Worm (Caenorhabditis elegans) whole organism, L3 larva: ENCODE results near the gene C24F3.2.

Experiments used
- R02D3.7 ChIP-seq: fragments of 150-350 bp; optimal IDR thresholded peaks from 2 replicates; lab custom pipeline; 2014; ENCODE audit warnings: missing biosample characterization, missing genetic modification characterization
- aly-2 ChIP-seq: fragments of 150-350 bp; optimal IDR thresholded peaks from 2 replicates; lab custom pipeline; 2014; ENCODE audit warnings: missing biosample characterization, missing genetic modification characterization
- ama-1 ChIP-seq: fragments of 150-350 bp; optimal IDR thresholded peaks from 2 replicates; lab custom pipeline; 2018
- ceh-16 ChIP-seq: sonication (generic microtip); optimal IDR thresholded peaks from 2 replicates; lab custom pipeline; 2017; ENCODE audit warnings: missing biosample characterization, missing genetic modification characterization
- ceh-82 ChIP-seq: fragments of 150-350 bp; optimal IDR thresholded peaks from 2 replicates; lab custom pipeline; 2014; ENCODE audit warnings: missing biosample characterization, missing genetic modification characterization
- ceh-9 ChIP-seq: sonication (generic microtip); optimal IDR thresholded peaks from 2 replicates; lab custom pipeline; 2018; ENCODE audit warnings: missing biosample characterization, missing genetic modification characterization
- elt-2 ChIP-seq: sonication (generic microtip); optimal IDR thresholded peaks from 2 replicates; lab custom pipeline; 2016; ENCODE audit warnings: missing genetic modification reagents, mild to moderate bottlenecking, missing genetic modification characterization, missing compliant biosample characterization
- elt-3 ChIP-seq, 3 experiments: fragments of 150-350 bp in 1 of 3; sonication (generic microtip) in 2 of 3; optimal IDR thresholded peaks; 2 replicates in 2 of 3; 4 replicates in 1 of 3; lab custom pipeline; 2014 to 2017; ENCODE audit warnings: missing biosample characterization in 3 of 3, missing genetic modification characterization in 3 of 3
- eor-1 ChIP-seq, 2 experiments: fragments of 150-350 bp; optimal IDR thresholded peaks; 2 replicates each; lab custom pipeline; 2014 to 2018; ENCODE audit warnings: missing biosample characterization in 2 of 2, missing genetic modification characterization in 2 of 2
- fkh-10 ChIP-seq: sonication (generic microtip); optimal IDR thresholded peaks from 2 replicates; lab custom pipeline; 2017; ENCODE audit warnings: missing biosample characterization, missing genetic modification reagents, missing genetic modification characterization
- fos-1 ChIP-seq: fragments of 150-350 bp; optimal IDR thresholded peaks from 2 replicates; lab custom pipeline; 2014; ENCODE audit warnings: missing biosample characterization, missing genetic modification characterization
- jun-1 ChIP-seq: fragments of 150-350 bp; optimal IDR thresholded peaks from 2 replicates; lab custom pipeline; 2014; ENCODE audit warnings: missing biosample characterization, missing genetic modification reagents, missing genetic modification characterization
- lin-39 ChIP-seq: fragments of 150-350 bp; optimal IDR thresholded peaks from 2 replicates; lab custom pipeline; 2018; ENCODE audit warnings: missing biosample characterization, missing genetic modification reagents, missing genetic modification characterization
- lsy-12 ChIP-seq: sonication (generic microtip); optimal IDR thresholded peaks from 2 replicates; lab custom pipeline; 2016; ENCODE audit warnings: mild to moderate bottlenecking, missing genetic modification characterization, missing compliant biosample characterization
- mdl-1 ChIP-seq: fragments of 150-350 bp; optimal IDR thresholded peaks from 2 replicates; lab custom pipeline; 2014; ENCODE audit warnings: missing biosample characterization, missing genetic modification characterization
- mml-1 ChIP-seq: fragments of 150-350 bp; sonication (generic microtip); optimal IDR thresholded peaks from 3 replicates; lab custom pipeline; 2014; ENCODE audit warnings: missing biosample characterization, missing genetic modification characterization
- nfya-1 ChIP-seq: sonication (generic microtip); optimal IDR thresholded peaks from 2 replicates; lab custom pipeline; 2017; ENCODE audit warnings: missing genetic modification characterization, mild to moderate bottlenecking, missing compliant biosample characterization, antibody characterized with exemption, moderate library complexity; ENCODE audit not compliant: insufficient read depth
- nhr-11 ChIP-seq: fragments of 150-350 bp; optimal IDR thresholded peaks from 2 replicates; lab custom pipeline; 2014; ENCODE audit warnings: missing biosample characterization, missing genetic modification characterization
- nhr-12 ChIP-seq: fragments of 150-350 bp; optimal IDR thresholded peaks from 2 replicates; lab custom pipeline; 2014; ENCODE audit warnings: missing biosample characterization, missing genetic modification characterization
- nhr-23 ChIP-seq: fragments of 150-350 bp; optimal IDR thresholded peaks from 2 replicates; lab custom pipeline; 2014; ENCODE audit warnings: missing biosample characterization, missing genetic modification reagents, missing genetic modification characterization
- nhr-237 ChIP-seq: fragments of 150-350 bp; optimal IDR thresholded peaks from 2 replicates; lab custom pipeline; 2014; ENCODE audit warnings: missing biosample characterization, missing genetic modification characterization
- nhr-25 ChIP-seq: sonication (generic microtip); optimal IDR thresholded peaks from 2 replicates; lab custom pipeline; 2017; ENCODE audit warnings: missing biosample characterization, missing genetic modification characterization
- nhr-28 ChIP-seq: fragments of 150-350 bp; optimal IDR thresholded peaks from 2 replicates; lab custom pipeline; 2014; ENCODE audit warnings: missing biosample characterization, missing genetic modification characterization
- nhr-43 ChIP-seq: sonication (generic microtip); optimal IDR thresholded peaks from 2 replicates; lab custom pipeline; 2016; ENCODE audit warnings: mild to moderate bottlenecking, missing genetic modification characterization, missing compliant biosample characterization; ENCODE audit not compliant: poor library complexity, severe bottlenecking
- nhr-67 ChIP-seq: fragments of 150-350 bp; optimal IDR thresholded peaks from 2 replicates; lab custom pipeline; 2014; ENCODE audit warnings: missing biosample characterization, missing genetic modification characterization
- nhr-77 ChIP-seq: fragments of 150-350 bp; optimal IDR thresholded peaks from 2 replicates; lab custom pipeline; 2014; ENCODE audit warnings: missing biosample characterization, missing genetic modification characterization
- pha-4 ChIP-seq: fragments of 150-350 bp; optimal IDR thresholded peaks from 2 replicates; lab custom pipeline; 2014; ENCODE audit warnings: missing biosample characterization, missing genetic modification reagents, missing genetic modification characterization
- pqm-1 ChIP-seq: fragments of 150-350 bp; optimal IDR thresholded peaks from 2 replicates; lab custom pipeline; 2017; ENCODE audit warnings: missing biosample characterization, missing genetic modification characterization, inconsistent platforms
- snpc-4 ChIP-seq: fragments of 150-350 bp; optimal IDR thresholded peaks from 2 replicates; lab custom pipeline; 2014; ENCODE audit warnings: missing biosample characterization, missing genetic modification characterization
- tbx-2 ChIP-seq: sonication (generic microtip); optimal IDR thresholded peaks from 2 replicates; lab custom pipeline; 2016; ENCODE audit warnings: mild to moderate bottlenecking, missing genetic modification characterization, missing compliant biosample characterization
- unc-62 ChIP-seq: fragments of 150-350 bp; sonication (generic microtip); optimal IDR thresholded peaks from 4 replicates; lab custom pipeline; 2014; ENCODE audit warnings: missing biosample characterization, missing genetic modification reagents, missing genetic modification characterization
- ztf-11 ChIP-seq: fragments of 150-350 bp; optimal IDR thresholded peaks from 2 replicates; lab custom pipeline; 2014; ENCODE audit warnings: missing biosample characterization, missing genetic modification characterization
- ztf-4 ChIP-seq: fragments of 150-350 bp; optimal IDR thresholded peaks from 2 replicates; lab custom pipeline; 2014; ENCODE audit warnings: missing biosample characterization, missing genetic modification characterization

C24F3.2 gene

ce11 chrIV:10242458-10243123, 20.3 kb downstream of the C24F3.2 start (continued):
- TF ChIP-seq unc-62 (GFP tag; lab: Kevin White, UChicago) = no peak
- TF ChIP-seq nhr-67 = no peak
- no peak for TF ChIP-seq ceh-82 (tag; lab: Kevin White, UChicago)
- TF ChIP-seq tbx-2 (tag; lab: Kevin White, UChicago) = no peak
- no peak for TF ChIP-seq nhr-11 (tag; lab: Kevin White, UChicago)
- no peak for TF ChIP-seq lsy-12 (tag; lab: Kevin White, UChicago)
- TF ChIP-seq mml-1 (tag; lab: Kevin White, UChicago) = no peak
- no peak for TF ChIP-seq nhr-237 (tag; lab: Kevin White, UChicago)
- TF ChIP-seq ztf-4 (tag; lab: Kevin White, UChicago) = no peak
- TF ChIP-seq aly-2 (tag; lab: Kevin White, UChicago) = no peak
- no peak for TF ChIP-seq snpc-4 (tag; lab: Kevin White, UChicago)
- no peak for TF ChIP-seq ztf-11
- TF ChIP-seq R02D3.7 (tag; lab: Kevin White, UChicago) = no peak

- TF ChIP-seq elt-2 (tag; lab: Kevin White, UChicago) = peak; percentile 92
- no peak for TF ChIP-seq aly-2 (tag; lab: Kevin White, UChicago)
- TF ChIP-seq mdl-1 = no peak
- no peak for TF ChIP-seq nhr-237 (tag; lab: Kevin White, UChicago)
- no peak for TF ChIP-seq ztf-11
- peak; percentile 88 for TF ChIP-seq pqm-1
- TF ChIP-seq elt-3 (tag; optimal IDR thresholded peaks at IDR 0.05; lab: Kevin White, UChicago) = peak in 1 of 3 experiments; percentile 85
- peak; percentile 19 for TF ChIP-seq pha-4
- TF ChIP-seq tbx-2 (tag; lab: Kevin White, UChicago) = no peak
- TF ChIP-seq jun-1 (tag; lab: Kevin White, UChicago) = peak; percentile 55
- no peak for TF ChIP-seq nhr-23 (tag; lab: Kevin White, UChicago)
Observed at ce11 chrIV:10243276-10243675, 20.9 kb downstream of the C24F3.2 start, which contains the start of gene tkt-1. tkt-1 (plus strand) TSS chrIV:10243612.

- TF ChIP-seq mdl-1 (no peak), eor-1 (tag; optimal IDR thresholded peaks at IDR 0.05; lab: Kevin White, UChicago) (no peak), ama-1 (lab: Kevin White, UChicago) (peak; percentile 87), fkh-10 (GFP tag; lab: Kevin White, UChicago) (no peak), fos-1 (tag; lab: Kevin White, UChicago) (no peak), nhr-25 (peak; percentile 62), nhr-23 (tag; lab: Kevin White, UChicago) (peak; percentile 30), snpc-4 (tag; lab: Kevin White, UChicago) (no peak), lin-39 (tag; lab: Kevin White, UChicago) (no peak), nhr-43 (tag; lab: Kevin White, UChicago) (peak; percentile 34), elt-2 (tag; lab: Kevin White, UChicago) (peak; percentile 41), ceh-16 (tag; lab: Kevin White, UChicago) (no peak), nhr-12 (no peak)
Observed at ce11 chrIV:10245666-10246210, 23.4 kb downstream of the C24F3.2 start, which contains the start of gene F01G10.10. F01G10.10 (plus strand) TSS chrIV:10246160.

- TF ChIP-seq pqm-1 (peak; percentile 22), ztf-4 (tag; lab: Kevin White, UChicago) (no peak), pha-4 (peak; percentile 25), eor-1 (tag; optimal IDR thresholded peaks at IDR 0.05; lab: Kevin White, UChicago) (no peak), fos-1 (tag; lab: Kevin White, UChicago) (no peak), ztf-11 (no peak), nhr-77 (tag; lab: Kevin White, UChicago) (no peak), mml-1 (tag; lab: Kevin White, UChicago) (no peak), nhr-237 (tag; lab: Kevin White, UChicago) (no peak), lsy-12 (tag; lab: Kevin White, UChicago) (no peak), nhr-23 (tag; lab: Kevin White, UChicago) (peak; percentile 4), nhr-28 (tag; lab: Kevin White, UChicago) (no peak), nhr-43 (tag; lab: Kevin White, UChicago) (no peak), nhr-25 (no peak), elt-2 (tag; lab: Kevin White, UChicago) (peak; percentile 46), nhr-11 (tag; lab: Kevin White, UChicago) (no peak), ceh-9 (tag; lab: Kevin White, UChicago) (no peak), nfya-1 (tag; lab: Kevin White, UChicago) (peak; percentile 11), ama-1 (lab: Kevin White, UChicago) (no peak)
Observed at ce11 chrIV:10250577-10251075, 28.3 kb downstream of the C24F3.2 start, which contains the start of gene daf-14. daf-14 (plus strand) TSS chrIV:10250627.
